Worm (Caenorhabditis elegans): ENCODE data around the gene irld-62.

Gene irld-62

ce11 chrV:15285984-15286383 lies 24.9 kb upstream of the irld-62 start:
- no peak for TF ChIP-seq ref-1 (GFP tag; conservative IDR thresholded peaks at IDR 0.05)
- TF ChIP-seq ztf-29 (GFP tag; IDR thresholded peaks at IDR 0.05), result no peak
- no peak for TF ChIP-seq med-1 (GFP tag; optimal IDR thresholded peaks at IDR 0.05; ENCODE audit: insufficient read depth)
- TF ChIP-seq klf-2 (GFP tag; conservative IDR thresholded peaks at IDR 0.05), result no peak
- TF ChIP-seq cog-1 (tag; optimal IDR thresholded peaks at IDR 0.05), result no peak
- no peak for TF ChIP-seq ztf-23 (GFP tag; IDR thresholded peaks at IDR 0.05)
- no peak for TF ChIP-seq tab-1 (GFP tag; IDR thresholded peaks at IDR 0.05)
- no peak for TF ChIP-seq flt-1 (GFP tag; IDR thresholded peaks at IDR 0.05)
- TF ChIP-seq T22C8.4 (GFP tag; IDR thresholded peaks at IDR 0.05), result no peak

- TF ChIP-seq klf-2 (GFP tag; conservative IDR thresholded peaks at IDR 0.05) (no peak), tab-1 (GFP tag; IDR thresholded peaks at IDR 0.05) (no peak), cog-1 (tag; optimal IDR thresholded peaks at IDR 0.05) (no peak), med-1 (GFP tag; optimal IDR thresholded peaks at IDR 0.05; ENCODE audit: insufficient read depth) (no peak), flt-1 (GFP tag; IDR thresholded peaks at IDR 0.05) (no peak), ztf-23 (GFP tag; IDR thresholded peaks at IDR 0.05) (no peak), T22C8.4 (GFP tag; IDR thresholded peaks at IDR 0.05) (no peak), ztf-29 (GFP tag; IDR thresholded peaks at IDR 0.05) (no peak), ref-1 (GFP tag; conservative IDR thresholded peaks at IDR 0.05) (no peak)
Measured at ce11 chrV:15287856-15288255, 23.0 kb upstream of the irld-62 start, which contains the start of gene cyp-34A1. TSS of gene cyp-34A1 (minus strand) at chrV:15287956.

ce11 chrV:15290995-15291394 lies 19.9 kb upstream of the irld-62 start, which contains the start of gene cyp-34A2:
TSS of gene cyp-34A2 (minus strand) at chrV:15291095.
- TF ChIP-seq T22C8.4 (GFP tag; IDR thresholded peaks at IDR 0.05), result no peak
- no peak for TF ChIP-seq tab-1 (GFP tag; IDR thresholded peaks at IDR 0.05)
- TF ChIP-seq med-1 (GFP tag; optimal IDR thresholded peaks at IDR 0.05; ENCODE audit: insufficient read depth), result no peak
- TF ChIP-seq ztf-29 (GFP tag; IDR thresholded peaks at IDR 0.05), result no peak
- no peak for TF ChIP-seq klf-2 (GFP tag; conservative IDR thresholded peaks at IDR 0.05)
- TF ChIP-seq ref-1 (GFP tag; conservative IDR thresholded peaks at IDR 0.05), result no peak
- TF ChIP-seq cog-1 (tag; optimal IDR thresholded peaks at IDR 0.05), result no peak
- no peak for TF ChIP-seq ztf-23 (GFP tag; IDR thresholded peaks at IDR 0.05)
- TF ChIP-seq flt-1 (GFP tag; IDR thresholded peaks at IDR 0.05), result no peak

- no peak for TF ChIP-seq ref-1 (GFP tag; conservative IDR thresholded peaks at IDR 0.05)
- no peak for TF ChIP-seq tab-1 (GFP tag; IDR thresholded peaks at IDR 0.05)
- no peak for TF ChIP-seq klf-2 (GFP tag; conservative IDR thresholded peaks at IDR 0.05)
- no peak for TF ChIP-seq flt-1 (GFP tag; IDR thresholded peaks at IDR 0.05)
- no peak for TF ChIP-seq ztf-23 (GFP tag; IDR thresholded peaks at IDR 0.05)
- no peak for TF ChIP-seq ztf-29 (GFP tag; IDR thresholded peaks at IDR 0.05)
- TF ChIP-seq med-1 (GFP tag; optimal IDR thresholded peaks at IDR 0.05; ENCODE audit: insufficient read depth), result no peak
- TF ChIP-seq cog-1 (tag; optimal IDR thresholded peaks at IDR 0.05), result no peak
- no peak for TF ChIP-seq T22C8.4 (GFP tag; IDR thresholded peaks at IDR 0.05)
Measured at ce11 chrV:15293865-15294264, 17.0 kb upstream of the irld-62 start, which contains the start of gene str-96. TSS of gene str-96 (minus strand) at chrV:15293965.

ce11 chrV:15295436-15295835 lies 15.4 kb upstream of the irld-62 start:
- TF ChIP-seq flt-1 (GFP tag; IDR thresholded peaks at IDR 0.05), result peak; percentile 91; the same call in 1 of the 2 replicates

- TF ChIP-seq cog-1 (tag; optimal IDR thresholded peaks at IDR 0.05) (no peak), tab-1 (GFP tag; IDR thresholded peaks at IDR 0.05) (no peak), klf-2 (GFP tag; conservative IDR thresholded peaks at IDR 0.05) (no peak), T22C8.4 (GFP tag; IDR thresholded peaks at IDR 0.05) (no peak), ztf-29 (GFP tag; IDR thresholded peaks at IDR 0.05) (no peak), ztf-23 (GFP tag; IDR thresholded peaks at IDR 0.05) (no peak), med-1 (GFP tag; optimal IDR thresholded peaks at IDR 0.05; ENCODE audit: insufficient read depth) (no peak), ref-1 (GFP tag; conservative IDR thresholded peaks at IDR 0.05) (no peak), flt-1 (GFP tag; IDR thresholded peaks at IDR 0.05) (no peak)
Measured at ce11 chrV:15298597-15298996, 12.3 kb upstream of the irld-62 start, which contains the start of gene cpr-3. TSS of gene cpr-3 (minus strand) at chrV:15298700.

ce11 chrV:15303625-15304024 lies 7.3 kb upstream of the irld-62 start, which contains the start of gene srx-48:
TSS of gene srx-48 (minus strand) at chrV:15303725.
- TF ChIP-seq tab-1 (GFP tag; IDR thresholded peaks at IDR 0.05), result no peak
- no peak for TF ChIP-seq ztf-23 (GFP tag; IDR thresholded peaks at IDR 0.05)
- TF ChIP-seq ztf-29 (GFP tag; IDR thresholded peaks at IDR 0.05), result no peak

- TF ChIP-seq med-1 (GFP tag; optimal IDR thresholded peaks at IDR 0.05; ENCODE audit: insufficient read depth), result no peak
- TF ChIP-seq flt-1 (GFP tag; IDR thresholded peaks at IDR 0.05), result no peak
- no peak for TF ChIP-seq T22C8.4 (GFP tag; IDR thresholded peaks at IDR 0.05)
- TF ChIP-seq ref-1 (GFP tag; conservative IDR thresholded peaks at IDR 0.05), result no peak
- no peak for TF ChIP-seq ztf-29 (GFP tag; IDR thresholded peaks at IDR 0.05)
- TF ChIP-seq klf-2 (GFP tag; conservative IDR thresholded peaks at IDR 0.05), result no peak
- TF ChIP-seq ztf-23 (GFP tag; IDR thresholded peaks at IDR 0.05), result no peak
- no peak for TF ChIP-seq tab-1 (GFP tag; IDR thresholded peaks at IDR 0.05)
- TF ChIP-seq cog-1 (tag; optimal IDR thresholded peaks at IDR 0.05), result no peak
Measured at ce11 chrV:15305502-15305901, 5.4 kb upstream of the irld-62 start, which contains the start of gene T26H8.5. TSS of gene T26H8.5 (minus strand) at chrV:15305602.

- TF ChIP-seq cog-1 (tag; optimal IDR thresholded peaks at IDR 0.05) (no peak), flt-1 (GFP tag; IDR thresholded peaks at IDR 0.05) (no peak), ztf-23 (GFP tag; IDR thresholded peaks at IDR 0.05) (no peak), ztf-29 (GFP tag; IDR thresholded peaks at IDR 0.05) (no peak), med-1 (GFP tag; optimal IDR thresholded peaks at IDR 0.05; ENCODE audit: insufficient read depth) (no peak), klf-2 (GFP tag; conservative IDR thresholded peaks at IDR 0.05) (no peak), tab-1 (GFP tag; IDR thresholded peaks at IDR 0.05) (no peak), T22C8.4 (GFP tag; IDR thresholded peaks at IDR 0.05) (no peak), ref-1 (GFP tag; conservative IDR thresholded peaks at IDR 0.05) (no peak)
Measured at ce11 chrV:15306745-15307144, 4.1 kb upstream of the irld-62 start, which contains the start of gene T26H8.4. TSS of gene T26H8.4 (minus strand) at chrV:15306845.

ce11 chrV:15309011-15309410 lies 1.9 kb upstream of the irld-62 start, which contains the start of gene srz-10:
TSS of gene srz-10 (minus strand) at chrV:15309098.
- no peak for TF ChIP-seq med-1 (GFP tag; optimal IDR thresholded peaks at IDR 0.05; ENCODE audit: insufficient read depth)
- TF ChIP-seq ztf-23 (GFP tag; IDR thresholded peaks at IDR 0.05), result no peak
- TF ChIP-seq klf-2 (GFP tag; conservative IDR thresholded peaks at IDR 0.05), result no peak
- no peak for TF ChIP-seq flt-1 (GFP tag; IDR thresholded peaks at IDR 0.05)
- TF ChIP-seq ref-1 (GFP tag; conservative IDR thresholded peaks at IDR 0.05), result no peak
- TF ChIP-seq ztf-29 (GFP tag; IDR thresholded peaks at IDR 0.05), result no peak
- no peak for TF ChIP-seq tab-1 (GFP tag; IDR thresholded peaks at IDR 0.05)
- TF ChIP-seq cog-1 (tag; optimal IDR thresholded peaks at IDR 0.05), result no peak
- TF ChIP-seq T22C8.4 (GFP tag; IDR thresholded peaks at IDR 0.05), result no peak
